Worm (Caenorhabditis elegans) whole organism, young adult: ENCODE data around the gene srv-4.

ENCODE experiments used
- B0261.1 ChIP-seq: sonication (generic microtip); optimal IDR thresholded peaks from 2 replicates; lab custom pipeline; 2016; ENCODE audit warnings: mild to moderate bottlenecking, missing genetic modification characterization, moderate library complexity, missing compliant biosample characterization
- B0336.3 ChIP-seq: fragments of 200-800 bp; sonication (Bioruptor generic); IDR thresholded peaks from 2 replicates; pipeline ENCODE4 v1.3.6; 2022; ENCODE audit warnings: missing genetic modification characterization, missing compliant biosample characterization
- C06A6.2 ChIP-seq: fragments of 200-800 bp; sonication (Bioruptor generic); conservative IDR thresholded peaks from 2 replicates; pipeline ENCODE4 v1.3.6; 2022; ENCODE audit warnings: missing genetic modification characterization, missing compliant biosample characterization
- F23B12.7 ChIP-seq: sonication (generic microtip); optimal IDR thresholded peaks from 2 replicates; lab custom pipeline; 2017; ENCODE audit warnings: missing genetic modification characterization, mild to moderate bottlenecking, missing compliant biosample characterization, antibody characterized with exemption, moderate library complexity; ENCODE audit not compliant: insufficient read depth
- T26A5.8 ChIP-seq: sonication (generic microtip); optimal IDR thresholded peaks from 2 replicates; lab custom pipeline; 2016; ENCODE audit warnings: missing genetic modification characterization, missing compliant biosample characterization
- akir-1 ChIP-seq: fragments of 200-800 bp; sonication (Bioruptor generic); optimal IDR thresholded peaks from 2 replicates; lab custom pipeline; 2018; ENCODE audit warnings: mild to moderate bottlenecking, missing genetic modification characterization, moderate library complexity, missing compliant biosample characterization
- ama-1 ChIP-seq, 3 experiments: fragments of 150-350 bp in 1 of 3; sonication (generic microtip) in 2 of 3; optimal IDR thresholded peaks; 2 replicates each; lab custom pipeline; 2014 to 2018; ENCODE audit warnings: missing biosample characterization in 2 of 3, missing genetic modification characterization in 2 of 3, missing genetic modification reagents in 2 of 3
- aptf-3 ChIP-seq: fragments of 200-800 bp; sonication (Bioruptor generic); IDR thresholded peaks from 2 replicates; pipeline ENCODE4 v1.3.6; 2022; ENCODE audit warnings: missing genetic modification characterization, missing compliant biosample characterization
- atf-7 ChIP-seq: sonication (generic microtip); optimal IDR thresholded peaks from 2 replicates; lab custom pipeline; 2017; ENCODE audit warnings: mild to moderate bottlenecking, missing genetic modification characterization, missing compliant biosample characterization
- attf-5 ChIP-seq: fragments of 200-800 bp; sonication (Bioruptor generic); optimal IDR thresholded peaks from 2 replicates; lab custom pipeline; 2018; ENCODE audit warnings: mild to moderate bottlenecking, missing genetic modification characterization, missing compliant biosample characterization
- bed-1 ChIP-seq: fragments of 200-800 bp; sonication (Bioruptor generic); IDR thresholded peaks from 2 replicates; pipeline ENCODE4 v1.3.6; 2022; ENCODE audit warnings: missing genetic modification reagents, missing genetic modification characterization, missing compliant biosample characterization
- ceh-27 ChIP-seq: fragments of 200-800 bp; sonication (Bioruptor generic); optimal IDR thresholded peaks from 2 replicates; lab custom pipeline; 2018; ENCODE audit warnings: mild to moderate bottlenecking, missing genetic modification characterization, moderate library complexity, missing compliant biosample characterization
- ceh-79 ChIP-seq: sonication (generic microtip); optimal IDR thresholded peaks from 2 replicates; lab custom pipeline; 2017; ENCODE audit warnings: mild to moderate bottlenecking, missing genetic modification characterization, missing compliant biosample characterization
- dpl-1 ChIP-seq: fragments of 150-350 bp; optimal IDR thresholded peaks from 2 replicates; lab custom pipeline; 2014; ENCODE audit warnings: missing biosample characterization, missing genetic modification reagents, missing genetic modification characterization
- egl-44 ChIP-seq: fragments of 200-800 bp; sonication (Bioruptor generic); IDR thresholded peaks from 2 replicates; pipeline ENCODE4 v1.3.6; 2022; ENCODE audit warnings: missing genetic modification reagents, missing genetic modification characterization, missing compliant biosample characterization
- egrh-3 ChIP-seq: fragments of 200-800 bp; sonication (Bioruptor generic); IDR thresholded peaks from 2 replicates; pipeline ENCODE4 v1.3.6; 2022; ENCODE audit warnings: missing genetic modification reagents, missing genetic modification characterization, missing compliant biosample characterization
- gei-17 ChIP-seq: fragments of 200-800 bp; sonication (Bioruptor generic); optimal IDR thresholded peaks from 2 replicates; lab custom pipeline; 2018; ENCODE audit warnings: mild to moderate bottlenecking, missing genetic modification characterization, missing compliant biosample characterization
- hlh-26 ChIP-seq: fragments of 200-800 bp; sonication (Bioruptor generic); conservative IDR thresholded peaks from 2 replicates; pipeline ENCODE4 v1.3.6; 2022; ENCODE audit warnings: missing genetic modification reagents, missing genetic modification characterization, missing compliant biosample characterization
- hmg-1.2 ChIP-seq: fragments of 200-800 bp; sonication (Bioruptor generic); IDR thresholded peaks from 2 replicates; pipeline ENCODE4 v1.3.6; 2022; ENCODE audit warnings: missing genetic modification reagents, missing genetic modification characterization, missing compliant biosample characterization
- hrde-1 ChIP-seq: sonication (generic microtip); optimal IDR thresholded peaks from 2 replicates; lab custom pipeline; 2016; ENCODE audit warnings: missing genetic modification characterization, mild to moderate bottlenecking, missing compliant biosample characterization, moderate library complexity, missing genotype, missing genetic modification reagents, borderline replicate concordance
- lag-1 ChIP-seq: fragments of 200-800 bp; sonication (Bioruptor generic); IDR thresholded peaks from 2 replicates; pipeline ENCODE4 v1.3.6; 2022; ENCODE audit warnings: missing genetic modification reagents, missing genetic modification characterization, missing compliant biosample characterization
- lsl-1 ChIP-seq: fragments of 200-800 bp; sonication (Bioruptor generic); optimal IDR thresholded peaks from 2 replicates; lab custom pipeline; 2018; ENCODE audit warnings: mild to moderate bottlenecking, missing genetic modification characterization, moderate library complexity, missing compliant biosample characterization
- lsy-27 ChIP-seq: sonication (generic microtip); optimal IDR thresholded peaks from 2 replicates; lab custom pipeline; 2017; ENCODE audit warnings: missing genetic modification characterization, mild to moderate bottlenecking, missing compliant biosample characterization, antibody characterized with exemption, missing genotype, borderline replicate concordance; ENCODE audit not compliant: insufficient read depth
- mcd-1 ChIP-seq: fragments of 200-800 bp; sonication (Bioruptor generic); IDR thresholded peaks from 2 replicates; pipeline ENCODE4 v1.3.6; 2022; ENCODE audit warnings: missing genetic modification reagents, missing genetic modification characterization, missing compliant biosample characterization
- nfya-1 ChIP-seq: sonication (generic microtip); optimal IDR thresholded peaks from 2 replicates; lab custom pipeline; 2017; ENCODE audit warnings: antibody characterized with exemption, missing compliant biosample characterization, missing genetic modification characterization, borderline replicate concordance; ENCODE audit not compliant: insufficient read depth
- nhr-27 ChIP-seq: fragments of 200-800 bp; sonication (Bioruptor generic); optimal IDR thresholded peaks from 2 replicates; lab custom pipeline; 2018; ENCODE audit warnings: mild to moderate bottlenecking, missing genetic modification characterization, moderate library complexity, missing compliant biosample characterization
- nhr-90 ChIP-seq: sonication (generic microtip); optimal IDR thresholded peaks from 2 replicates; lab custom pipeline; 2016; ENCODE audit warnings: missing genotype, mild to moderate bottlenecking, missing genetic modification characterization, missing compliant biosample characterization
- repo-1 ChIP-seq: sonication (generic microtip); optimal IDR thresholded peaks from 2 replicates; lab custom pipeline; 2017; ENCODE audit warnings: mild to moderate bottlenecking, missing genetic modification characterization, missing compliant biosample characterization
- sdz-38 ChIP-seq: sonication (generic microtip); optimal IDR thresholded peaks from 2 replicates; lab custom pipeline; 2016; ENCODE audit warnings: missing genotype, missing genetic modification characterization, missing compliant biosample characterization
- sea-2 ChIP-seq: fragments of 200-800 bp; sonication (Bioruptor generic); IDR thresholded peaks from 2 replicates; pipeline ENCODE4 v1.3.6; 2022; ENCODE audit warnings: missing genetic modification characterization, missing compliant biosample characterization
- tbx-9 ChIP-seq: sonication (generic microtip); optimal IDR thresholded peaks from 2 replicates; lab custom pipeline; 2016; ENCODE audit warnings: borderline replicate concordance, missing genetic modification characterization, inconsistent platforms, missing compliant biosample characterization
- unc-130 ChIP-seq: sonication (generic microtip); optimal IDR thresholded peaks from 2 replicates; lab custom pipeline; 2016; ENCODE audit warnings: missing genetic modification reagents, missing genetic modification characterization, missing compliant biosample characterization
- xnd-1 ChIP-seq: sonication (generic microtip); optimal IDR thresholded peaks from 2 replicates; lab custom pipeline; 2016; ENCODE audit warnings: missing genotype, missing genetic modification reagents, missing genetic modification characterization, missing compliant biosample characterization
- zfh-2 ChIP-seq: fragments of 200-800 bp; sonication (Bioruptor generic); conservative IDR thresholded peaks from 2 replicates; pipeline ENCODE4 v1.3.6; 2022; ENCODE audit warnings: missing genetic modification reagents, missing genetic modification characterization, missing compliant biosample characterization
- zim-3 ChIP-seq: sonication (generic microtip); optimal IDR thresholded peaks from 2 replicates; lab custom pipeline; 2017; ENCODE audit warnings: mild to moderate bottlenecking, missing genetic modification characterization, moderate library complexity, missing compliant biosample characterization

Gene srv-4

ce11 chrIV:4284020-4284419 is 4.2 kb downstream of the srv-4 start, which contains the start of gene F15E6.6:
F15E6.6 (minus strand) TSS chrIV:4284120.
- TF ChIP-seq ceh-79 (tag; lab: Kevin White, UChicago) (no peak), unc-130 (GFP tag; lab: Kevin White, UChicago) (no peak), hmg-1.2 (GFP tag; lab: Robert Waterston, UW) (no peak), tbx-9 (no peak), repo-1 (tag; lab: Kevin White, UChicago) (no peak)

ce11 chrIV:4277694-4278093 is 10.5 kb downstream of the srv-4 start, which contains the start of gene nhr-78:
nhr-78 (minus strand) TSS chrIV:4277875.
- TF ChIP-seq hmg-1.2 (GFP tag; lab: Robert Waterston, UW) (peak; percentile 94), sdz-38 (tag; lab: Kevin White, UChicago) (no peak), mcd-1 (GFP tag; lab: Robert Waterston, UW) (0 out of 2 replicates have a peak, but pooled peaks have one; percentile 22), nhr-90 (no peak)

DNA sequence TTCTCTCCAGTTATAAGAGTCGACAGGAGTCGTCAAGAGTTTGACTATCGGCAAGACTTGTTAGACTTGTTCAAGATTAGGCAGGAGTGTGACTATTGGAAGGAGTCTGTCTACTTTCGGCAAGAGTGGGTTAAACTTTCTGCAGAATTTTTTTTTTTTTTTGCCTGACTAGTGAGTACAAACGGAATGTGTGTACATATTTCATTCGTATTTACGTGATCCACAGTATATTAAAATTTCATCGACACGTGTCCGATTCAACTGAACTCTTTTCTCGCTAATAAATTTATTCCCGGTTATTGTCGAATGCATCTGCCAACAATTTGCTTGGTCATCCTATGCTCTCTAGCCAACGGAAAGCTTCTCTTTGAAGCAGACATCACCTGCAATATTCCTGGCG is 16.1 kb downstream of the srv-4 start, which contains the start of gene F36A4.1:
TSS of gene F36A4.1 (plus strand) at position 301 of the 400 bp plus-strand sequence.
- TF ChIP-seq lsl-1 (GFP tag; lab: Kevin White, UChicago) = no peak
- no peak for TF ChIP-seq nfya-1 (tag; lab: Kevin White, UChicago)
- no peak for TF ChIP-seq zfh-2 (GFP tag; lab: Robert Waterston, UW)
- TF ChIP-seq attf-5 (GFP tag; lab: Kevin White, UChicago) = no peak
- TF ChIP-seq lsy-27 (tag; lab: Kevin White, UChicago) = no peak
- TF ChIP-seq nhr-27 (tag; lab: Kevin White, UChicago) = no peak

DNA sequence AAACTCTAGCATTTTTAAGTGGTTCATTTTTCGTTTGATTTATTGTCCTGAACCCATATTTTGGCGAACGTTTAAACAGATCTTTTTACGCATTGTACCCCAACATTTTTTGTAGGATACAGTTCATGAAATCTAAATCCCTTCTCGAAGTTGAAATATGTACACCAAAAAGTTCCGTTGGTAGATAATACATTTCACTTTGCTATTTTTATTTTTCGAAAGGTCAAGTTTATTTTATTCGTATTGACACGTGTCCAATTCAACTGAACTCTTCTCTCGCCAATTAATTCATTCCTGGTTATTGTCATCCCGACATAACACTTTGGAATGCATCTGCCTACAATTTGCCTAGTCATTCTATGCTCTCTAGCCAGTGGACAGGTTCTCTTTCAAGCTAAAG is 17.3 kb downstream of the srv-4 start, which contains the start of gene F36A4.2:
TSS of gene F36A4.2 (plus strand) at position 301 of the 400 bp plus-strand sequence.
- no peak for TF ChIP-seq xnd-1 (tag; lab: Kevin White, UChicago)
- TF ChIP-seq C06A6.2 = no peak
- TF ChIP-seq B0261.1 (tag; lab: Kevin White, UChicago) = no peak
- no peak for TF ChIP-seq zim-3 (tag; lab: Kevin White, UChicago)
- no peak for TF ChIP-seq egrh-3 (GFP tag; lab: Robert Waterston, UW)

DNA sequence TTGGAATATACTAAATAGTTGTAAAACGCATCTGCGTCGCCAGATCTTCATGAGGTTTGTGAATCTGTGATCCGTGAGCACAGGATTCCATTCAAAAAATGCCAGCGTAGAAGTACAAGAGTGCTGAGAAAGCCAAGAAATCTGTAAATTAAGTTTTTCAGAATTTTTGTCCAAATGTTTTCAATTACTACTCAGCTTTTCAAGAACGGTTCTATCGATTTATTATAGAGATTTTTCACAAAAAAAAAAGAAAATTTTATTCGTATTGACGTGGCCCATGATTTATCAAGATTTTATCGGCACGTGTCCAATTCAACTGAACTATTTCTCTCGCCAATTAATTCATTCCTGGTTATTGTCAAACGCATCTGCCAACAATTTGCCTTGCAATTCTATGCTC is 18.9 kb downstream of the srv-4 start, which contains the start of gene F36A4.3:
TSS of gene F36A4.3 (plus strand) at position 301 of the 400 bp plus-strand sequence.
- TF ChIP-seq B0336.3 (GFP tag; lab: Robert Waterston, UW) = no peak
- TF ChIP-seq T26A5.8 (tag; lab: Kevin White, UChicago) = no peak
- no peak for TF ChIP-seq egl-44 (GFP tag; lab: Robert Waterston, UW)
- no peak for TF ChIP-seq gei-17 (GFP tag; lab: Kevin White, UChicago)
- no peak for TF ChIP-seq aptf-3 (GFP tag; lab: Robert Waterston, UW)
- no peak for TF ChIP-seq bed-1

DNA sequence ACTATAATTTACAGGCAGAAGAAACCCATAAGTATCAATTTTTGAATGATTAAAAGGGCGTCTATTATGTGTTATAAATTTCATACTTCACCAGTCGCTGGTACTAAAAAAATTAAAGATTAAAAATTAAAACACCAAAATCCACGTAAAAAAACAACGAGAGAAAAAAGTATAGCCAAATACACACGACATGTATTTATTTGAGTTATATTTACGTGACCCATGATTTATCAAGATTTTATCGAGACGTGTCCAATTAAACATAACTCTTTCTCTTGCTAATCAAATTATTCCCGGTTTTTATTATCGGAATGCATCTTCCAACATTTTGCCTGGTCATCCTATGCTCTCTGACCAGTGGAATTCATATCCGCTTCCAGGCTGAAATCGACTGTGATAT is 20.9 kb downstream of the srv-4 start, which contains the start of gene F36A4.4:
TSS of gene F36A4.4 (plus strand) at position 301 of the 400 bp plus-strand sequence.
- TF ChIP-seq dpl-1 = no peak
- no peak for TF ChIP-seq ama-1 (optimal IDR thresholded peaks at IDR 0.05; lab: Kevin White, UChicago)
- TF ChIP-seq ama-1 (GFP tag; optimal IDR thresholded peaks at IDR 0.05; lab: Kevin White, UChicago) = no peak
- TF ChIP-seq F23B12.7 (tag; lab: Kevin White, UChicago) = no peak
- no peak for TF ChIP-seq lag-1 (GFP tag; lab: Robert Waterston, UW)
- no peak for TF ChIP-seq hrde-1 (tag; lab: Kevin White, UChicago)
- TF ChIP-seq egl-44 (GFP tag; lab: Robert Waterston, UW) = no peak
- TF ChIP-seq ceh-27 (GFP tag; lab: Kevin White, UChicago) = no peak
- no peak for TF ChIP-seq nhr-90
- no peak for TF ChIP-seq akir-1 (GFP tag; lab: Kevin White, UChicago)
- no peak for TF ChIP-seq atf-7 (tag; lab: Kevin White, UChicago)
- TF ChIP-seq hlh-26 (GFP tag; lab: Robert Waterston, UW) = no peak
- TF ChIP-seq sea-2 = no peak
- TF ChIP-seq, all 124 proteins: peak for 0
